Fruit fly (Drosophila melanogaster) whole organism, prepupa: Measurements from ENCODE around the gene CG32073.
A peak's percentile ranks its signal among the peaks of the same experiment; 100 is the strongest.

Experiments
- Hr38 ChIP-seq: sonication (Bioruptor generic); optimal IDR thresholded peaks from 2 replicates; lab custom pipeline; 2016; ENCODE audit warnings: missing biosample characterization, missing genetic modification characterization
- Hr39 ChIP-seq: fragments of 200-800 bp; sonication (Bioruptor generic); optimal IDR thresholded peaks from 2 replicates; lab custom pipeline; 2016; ENCODE audit warnings: missing biosample characterization, missing genetic modification characterization
- Sox15 ChIP-seq: fragments of 200-800 bp; sonication (Bioruptor generic); optimal IDR thresholded peaks from 3 replicates; lab custom pipeline; 2016; ENCODE audit warnings: missing biosample characterization, missing genetic modification characterization

DNA sequence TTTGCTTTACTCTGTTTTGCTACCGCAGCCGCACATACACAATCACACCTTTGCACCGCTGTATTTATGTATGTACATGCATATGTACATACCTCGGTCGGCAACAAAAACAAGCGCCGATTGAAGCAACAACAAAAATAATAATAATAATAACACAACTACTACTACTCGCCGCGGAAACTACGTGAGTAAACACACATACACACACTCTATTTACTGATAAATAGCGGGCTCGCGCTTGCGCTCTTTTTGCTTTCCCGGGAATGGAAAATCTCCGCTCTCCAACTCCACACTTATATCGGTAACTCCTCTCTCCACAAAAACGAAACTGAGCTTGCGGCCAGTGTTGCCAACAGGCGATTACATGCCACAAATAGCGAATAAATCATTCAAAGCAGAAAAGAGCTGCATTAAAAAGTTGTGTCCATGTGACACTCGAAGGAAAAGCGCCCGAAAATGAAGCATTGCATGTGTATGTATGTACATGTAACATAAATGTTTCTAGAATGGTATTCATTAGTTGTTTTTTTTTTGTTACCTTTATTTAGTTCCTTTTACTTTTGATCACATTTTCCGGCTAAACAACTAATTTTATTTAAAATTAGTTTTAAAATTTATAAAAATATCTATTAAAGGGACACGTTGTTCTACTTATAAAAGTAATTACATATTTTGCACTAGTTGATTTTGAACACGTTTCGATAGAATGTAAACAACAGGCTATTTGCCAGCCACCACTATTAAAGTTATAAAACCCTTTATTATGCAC, 11.4 kb upstream of the CG32073 start:
- no peak for TF ChIP-seq Sox15 (GFP tag; lab: Kevin White, UChicago)
- no peak for TF ChIP-seq Hr39 (GFP tag; lab: Kevin White, UChicago)
- TF ChIP-seq Hr38 = peak; percentile 26
